Fruit fly (Drosophila melanogaster) whole organism, embryonic: ENCODE data around the gene CG13898.

Experiments used
- Antp ChIP-seq: fragments of 200-800 bp; sonication (Bioruptor generic); optimal IDR thresholded peaks from 3 replicates; lab custom pipeline; 2016; ENCODE audit warnings: missing biosample characterization, missing genetic modification characterization
- Atf6 ChIP-seq: fragments of 200-800 bp; sonication (Bioruptor generic); IDR thresholded peaks from 2 replicates; pipeline ENCODE4 v1.3.6; 2022; ENCODE audit warnings: missing biosample characterization, missing genetic modification characterization
- CG12659 ChIP-seq: fragments of 200-800 bp; sonication (Bioruptor generic); optimal IDR thresholded peaks from 3 replicates; lab custom pipeline; 2017; ENCODE audit warnings: mild to moderate bottlenecking, missing biosample characterization, missing genetic modification reagents, missing genetic modification characterization
- CG1647 ChIP-seq: fragments of 200-800 bp; sonication (Bioruptor generic); optimal IDR thresholded peaks from 3 replicates; lab custom pipeline; 2016; ENCODE audit warnings: missing biosample characterization, missing genetic modification characterization
- CG18476 ChIP-seq: fragments of 200-800 bp; sonication (Bioruptor generic); optimal IDR thresholded peaks from 2 replicates; lab custom pipeline; 2016; ENCODE audit warnings: missing biosample characterization, mild to moderate bottlenecking, missing genetic modification characterization
- CG2116 ChIP-seq: fragments of 200-800 bp; sonication (Bioruptor generic); optimal IDR thresholded peaks from 3 replicates; lab custom pipeline; 2018; ENCODE audit warnings: missing biosample characterization, mild to moderate bottlenecking, missing genetic modification characterization
- CG2129 ChIP-seq: fragments of 200-800 bp; sonication (Bioruptor generic); IDR thresholded peaks from 2 replicates; pipeline ENCODE4 v1.3.6; 2022; ENCODE audit warnings: missing biosample characterization, missing genetic modification characterization; ENCODE audit not compliant: partially characterized antibody
- CG30020 ChIP-seq: fragments of 200-800 bp; optimal IDR thresholded peaks from 2 replicates; lab custom pipeline; 2019; ENCODE audit warnings: missing biosample characterization, mild to moderate bottlenecking, missing genetic modification characterization, moderate library complexity
- CG3281 ChIP-seq: fragments of 200-800 bp; sonication (Bioruptor generic); optimal IDR thresholded peaks from 3 replicates; lab custom pipeline; 2017; ENCODE audit warnings: missing biosample characterization, mild to moderate bottlenecking, missing genetic modification characterization
- CG42726 ChIP-seq: fragments of 200-800 bp; sonication (Bioruptor generic); IDR thresholded peaks from 2 replicates; pipeline ENCODE4 v1.3.6; 2022; ENCODE audit warnings: missing biosample characterization, missing genetic modification characterization; ENCODE audit not compliant: partially characterized antibody
- CG4404 ChIP-seq: fragments of 200-800 bp; sonication (Bioruptor generic); IDR thresholded peaks from 2 replicates; pipeline ENCODE4 v1.3.6; 2022; ENCODE audit warnings: missing biosample characterization, missing genetic modification characterization
- CG6272 ChIP-seq: fragments of 200-800 bp; sonication (Bioruptor generic); IDR thresholded peaks from 2 replicates; pipeline ENCODE4 v1.3.6; 2022; ENCODE audit warnings: missing biosample characterization, missing genetic modification characterization
- CG6791 ChIP-seq: fragments of 200-800 bp; sonication (Bioruptor generic); IDR thresholded peaks from 3 replicates; pipeline ENCODE4 v1.3.6; 2022; ENCODE audit warnings: missing biosample characterization, missing genetic modification characterization; ENCODE audit not compliant: partially characterized antibody
- CG7745 ChIP-seq: fragments of 200-800 bp; sonication (Bioruptor generic); optimal IDR thresholded peaks from 2 replicates; lab custom pipeline; 2018; ENCODE audit warnings: missing biosample characterization, mild to moderate bottlenecking, missing genetic modification characterization, moderate library complexity
- CG7963 ChIP-seq: fragments of 200-800 bp; sonication (Bioruptor generic); IDR thresholded peaks from 3 replicates; pipeline ENCODE4 v1.3.6; 2022; ENCODE audit warnings: missing biosample characterization, missing genetic modification characterization; ENCODE audit not compliant: partially characterized antibody
- CG9609 ChIP-seq: fragments of 200-800 bp; sonication (Bioruptor generic); optimal IDR thresholded peaks from 3 replicates; lab custom pipeline; 2016; ENCODE audit warnings: missing biosample characterization, missing genetic modification characterization
- CG9817 ChIP-seq: fragments of 200-800 bp; sonication (Bioruptor generic); optimal IDR thresholded peaks from 2 replicates; lab custom pipeline; 2018; ENCODE audit warnings: missing biosample characterization, mild to moderate bottlenecking, missing genetic modification characterization, moderate library complexity
- CTCF ChIP-seq: fragments of 200-800 bp; sonication (Bioruptor generic); optimal IDR thresholded peaks from 2 replicates; lab custom pipeline; 2017; ENCODE audit warnings: missing biosample characterization, mild to moderate bottlenecking, missing genetic modification characterization, moderate library complexity
- D19A ChIP-seq: fragments of 200-800 bp; optimal IDR thresholded peaks from 3 replicates; lab custom pipeline; 2019; ENCODE audit warnings: missing biosample characterization, mild to moderate bottlenecking, missing genetic modification characterization, moderate library complexity
- Dll ChIP-seq: fragments of 200-800 bp; sonication (Bioruptor generic); IDR thresholded peaks from 4 replicates; pipeline ENCODE4 v1.3.6; 2022; ENCODE audit warnings: missing biosample characterization, missing genetic modification characterization; ENCODE audit not compliant: partially characterized antibody
- Elba2 ChIP-seq: fragments of 200-800 bp; sonication (Bioruptor generic); optimal IDR thresholded peaks from 3 replicates; lab custom pipeline; 2016; ENCODE audit warnings: missing biosample characterization, missing genetic modification characterization
- HLH4C ChIP-seq: fragments of 200-800 bp; sonication (Bioruptor generic); IDR thresholded peaks from 3 replicates; pipeline ENCODE4 v1.3.6; 2022; ENCODE audit warnings: missing biosample characterization, missing genetic modification characterization; ENCODE audit not compliant: partially characterized antibody
- HLHmδ ChIP-seq: fragments of 200-800 bp; sonication (Bioruptor generic); optimal IDR thresholded peaks from 2 replicates; lab custom pipeline; 2018; ENCODE audit warnings: missing biosample characterization, mild to moderate bottlenecking, missing genetic modification characterization, moderate library complexity
- HmgZ ChIP-seq: fragments of 200-800 bp; sonication (Bioruptor generic); optimal IDR thresholded peaks from 2 replicates; lab custom pipeline; 2018; ENCODE audit warnings: missing biosample characterization, mild to moderate bottlenecking, missing genetic modification characterization
- MESR4 ChIP-seq: fragments of 200-800 bp; sonication (Bioruptor generic); optimal IDR thresholded peaks from 2 replicates; lab custom pipeline; 2018; ENCODE audit warnings: missing biosample characterization, mild to moderate bottlenecking, missing genetic modification characterization, moderate library complexity
- Mad ChIP-seq: fragments of 200-800 bp; sonication (Bioruptor generic); optimal IDR thresholded peaks from 2 replicates; lab custom pipeline; 2016; ENCODE audit warnings: missing biosample characterization, missing genetic modification characterization
- Nf-YB ChIP-seq: fragments of 200-800 bp; sonication (Bioruptor generic); optimal IDR thresholded peaks from 3 replicates; lab custom pipeline; 2019; ENCODE audit warnings: missing biosample characterization, mild to moderate bottlenecking, missing genetic modification characterization, moderate library complexity
- Opbp ChIP-seq: fragments of 200-800 bp; sonication (Bioruptor generic); IDR thresholded peaks from 3 replicates; pipeline ENCODE4 v1.3.6; 2022; ENCODE audit warnings: missing biosample characterization, missing genetic modification characterization; ENCODE audit not compliant: partially characterized antibody
- PHDP ChIP-seq: fragments of 200-800 bp; sonication (Bioruptor generic); optimal IDR thresholded peaks from 3 replicates; lab custom pipeline; 2018; ENCODE audit warnings: missing biosample characterization, mild to moderate bottlenecking, missing genetic modification characterization, moderate library complexity
- Rfx ChIP-seq: fragments of 200-800 bp; sonication (Bioruptor generic); IDR thresholded peaks from 2 replicates; pipeline ENCODE4 v1.3.6; 2022; ENCODE audit warnings: missing biosample characterization, missing genetic modification characterization
- Trl ChIP-seq, 3 experiments: fragments of >200 bp in 2 of 3; fragments of 200-800 bp in 1 of 3; sonication (Bioruptor generic) in 1 of 3; optimal IDR thresholded peaks; 2 replicates in 1 of 3; 3 replicates in 2 of 3; lab custom pipeline; 2016 to 2017; ENCODE audit warnings: missing biosample characterization in 1 of 3, missing genetic modification characterization in 1 of 3
- cas ChIP-seq: fragments of 200-800 bp; sonication (Bioruptor generic); IDR thresholded peaks from 2 replicates; pipeline ENCODE4 v1.3.6; 2022; ENCODE audit warnings: missing biosample characterization, missing genetic modification characterization
- emc ChIP-seq: fragments of 200-800 bp; sonication (Bioruptor generic); optimal IDR thresholded peaks from 2 replicates; lab custom pipeline; 2016; ENCODE audit warnings: missing biosample characterization, missing genetic modification characterization
- esg ChIP-seq: fragments of 200-800 bp; sonication (Bioruptor generic); conservative IDR thresholded peaks from 2 replicates; pipeline ENCODE4 v1.3.6; 2022; ENCODE audit warnings: missing biosample characterization, missing genetic modification characterization
- grn ChIP-seq: fragments of 200-800 bp; sonication (Bioruptor generic); optimal IDR thresholded peaks from 3 replicates; lab custom pipeline; 2017; ENCODE audit warnings: missing biosample characterization, missing genetic modification characterization
- hbn ChIP-seq: fragments of 200-800 bp; sonication (Bioruptor generic); IDR thresholded peaks from 2 replicates; pipeline ENCODE4 v1.3.6; 2022; ENCODE audit warnings: missing biosample characterization, missing genetic modification characterization; ENCODE audit not compliant: partially characterized antibody
- hth ChIP-seq: fragments of >200 bp; optimal IDR thresholded peaks from 2 replicates; lab custom pipeline; 2017; ENCODE audit warnings: inconsistent platforms
- lmd ChIP-seq: fragments of 200-800 bp; sonication (Bioruptor generic); IDR thresholded peaks from 2 replicates; pipeline ENCODE4 v1.3.6; 2022; ENCODE audit warnings: missing biosample characterization, missing genetic modification characterization
- org-1 ChIP-seq: fragments of 200-800 bp; sonication (Bioruptor generic); optimal IDR thresholded peaks from 2 replicates; lab custom pipeline; 2017; ENCODE audit warnings: missing biosample characterization, missing genetic modification characterization
- prd ChIP-seq, 3 experiments: fragments of >200 bp in 2 of 3; fragments of 200-800 bp in 1 of 3; sonication (Bioruptor generic) in 1 of 3; optimal IDR thresholded peaks in 2 of 3; IDR thresholded peaks in 1 of 3; 2 replicates in 2 of 3; 3 replicates in 1 of 3; pipeline versions ENCODE4 v1.3.6 to Lab custom; 2017 to 2022; ENCODE audit warnings: missing biosample characterization in 1 of 3, missing genetic modification characterization in 1 of 3
- rib ChIP-seq: fragments of 200-800 bp; sonication (Bioruptor generic); IDR thresholded peaks from 2 replicates; pipeline ENCODE4 v1.3.6; 2022; ENCODE audit warnings: missing biosample characterization, missing genetic modification characterization
- row ChIP-seq: fragments of 200-800 bp; sonication (Bioruptor generic); IDR thresholded peaks from 3 replicates; pipeline ENCODE4 v1.3.6; 2022; ENCODE audit warnings: missing biosample characterization, missing genetic modification characterization
- slbo ChIP-seq: fragments of 200-800 bp; sonication (Bioruptor generic); IDR thresholded peaks from 2 replicates; pipeline ENCODE4 v1.3.6; 2022; ENCODE audit warnings: missing biosample characterization, missing genetic modification characterization
- ssp ChIP-seq: fragments of 200-800 bp; sonication (Bioruptor generic); IDR thresholded peaks from 2 replicates; pipeline ENCODE4 v1.3.6; 2022; ENCODE audit warnings: missing biosample characterization, missing genetic modification characterization
- vnd ChIP-seq: fragments of 200-800 bp; sonication (Bioruptor generic); IDR thresholded peaks from 3 replicates; pipeline ENCODE4 v1.3.6; 2022; ENCODE audit warnings: missing biosample characterization, missing genetic modification characterization; ENCODE audit not compliant: partially characterized antibody
- z ChIP-seq: fragments of 200-800 bp; sonication (Bioruptor generic); IDR thresholded peaks from 3 replicates; pipeline ENCODE4 v1.3.6; 2022; ENCODE audit warnings: missing biosample characterization, missing genetic modification characterization
- zfh1 ChIP-seq: fragments of 200-800 bp; sonication (Bioruptor generic); IDR thresholded peaks from 3 replicates; pipeline ENCODE4 v1.3.6; 2022; ENCODE audit warnings: missing biosample characterization, missing genetic modification characterization

Gene CG13898

dm6 chr3L:832897-833857, 29.3 kb upstream of the CG13898 start, which contains the start of gene Sf3b3 (continued):
- TF ChIP-seq CTCF (GFP tag; lab: Kevin White, UChicago) (no peak), CG1647 (GFP tag; lab: Kevin White, UChicago) (no peak), HLHmδ (GFP tag; lab: Kevin White, UChicago) (no peak), org-1 (no peak), esg (GFP tag; lab: Robert Waterston, UW) (no peak), slbo (GFP tag; lab: Robert Waterston, UW) (peak; percentile 47), Rfx (peak; percentile 66), CG9817 (tag; lab: Kevin White, UChicago) (no peak), z (GFP tag; lab: Robert Waterston, UW) (no peak), zfh1 (GFP tag; lab: Robert Waterston, UW) (0 out of 3 replicates have a peak, but pooled peaks have one; percentile 41), row (GFP tag; lab: Robert Waterston, UW) (peak; percentile 64), D19A (tag; lab: Kevin White, UChicago) (peak; percentile 2), MESR4 (GFP tag; lab: Kevin White, UChicago) (peak; percentile 74), HLH4C (GFP tag; lab: Robert Waterston, UW) (peak; percentile 48; the same call in 2 of the 3 replicates), CG42726 (peak; percentile 64), Antp (no peak), grn (no peak), Dll (GFP tag; lab: Robert Waterston, UW) (peak; percentile 68; the same call in 3 of the 4 replicates), CG7745 (no peak), CG6791 (peak; percentile 80), rib (no peak; the same call in 1 of the 2 replicates), Elba2 (GFP tag; lab: Kevin White, UChicago) (no peak), hth (no peak), hbn (GFP tag; lab: Robert Waterston, UW) (peak; percentile 25; the same call in 1 of the 2 replicates), HmgZ (tag; lab: Kevin White, UChicago) (no peak), CG2116 (no peak), CG9609 (GFP tag; lab: Kevin White, UChicago) (no peak), lmd (GFP tag; lab: Robert Waterston, UW) (no peak; the same call in 1 of the 2 replicates), Nf-YB (GFP tag; lab: Kevin White, UChicago) (no peak), CG6272 (0 out of 2 replicates have a peak, but pooled peaks have one; percentile 34), Trl (optimal IDR thresholded peaks at IDR 0.05; lab: Kevin White, UChicago) (no peak), Trl (GFP tag; optimal IDR thresholded peaks at IDR 0.05; lab: Kevin White, UChicago) (no peak), CG7963 (GFP tag; lab: Robert Waterston, UW) (peak; percentile 60; the same call in 1 of the 3 replicates), CG18476 (GFP tag; lab: Kevin White, UChicago) (no peak), prd (optimal IDR thresholded peaks at IDR 0.05; lab: Kevin White, UChicago) (no peak), prd (GFP tag; IDR thresholded peaks at IDR 0.05; lab: Robert Waterston, UW) (peak; percentile 55), CG12659 (GFP tag; lab: Kevin White, UChicago) (peak; percentile 14), Opbp (peak; percentile 76; the same call in 2 of the 3 replicates), PHDP (no peak), CG3281 (GFP tag; lab: Kevin White, UChicago) (peak; percentile 10), CG4404 (GFP tag; lab: Robert Waterston, UW) (0 out of 2 replicates have a peak, but pooled peaks have one; percentile 16), cas (no peak), Atf6 (GFP tag; lab: Robert Waterston, UW) (no peak; the same call in 1 of the 2 replicates), CG30020 (peak; percentile 12), Mad (no peak), ssp (GFP tag; lab: Robert Waterston, UW) (peak; percentile 78), emc (no peak), CG2129 (GFP tag; lab: Robert Waterston, UW) (peak; percentile 24; the same call in 1 of the 2 replicates), vnd (GFP tag; lab: Robert Waterston, UW) (peak; percentile 57; the same call in 2 of the 3 replicates)
